Worm (Caenorhabditis elegans) whole organism, L4 larva: ENCODE data around the gene ifa-3.

Experiments used
- F10B5.3 ChIP-seq: sonication (generic microtip); optimal IDR thresholded peaks from 2 replicates; lab custom pipeline; 2016; ENCODE audit warnings: mild to moderate bottlenecking, missing genetic modification characterization, missing compliant biosample characterization
- F26F4.8 ChIP-seq: fragments of 200-800 bp; sonication (Bioruptor generic); conservative IDR thresholded peaks from 2 replicates; pipeline ENCODE4 v1.3.6; 2022; ENCODE audit warnings: missing genetic modification characterization, missing compliant biosample characterization
- F37D6.2 ChIP-seq: sonication (generic microtip); optimal IDR thresholded peaks from 2 replicates; lab custom pipeline; 2016; ENCODE audit warnings: mild to moderate bottlenecking, missing genetic modification characterization, missing compliant biosample characterization
- T26A8.4 ChIP-seq: fragments of 200-800 bp; sonication (Bioruptor generic); IDR thresholded peaks from 2 replicates; pipeline ENCODE4 v1.3.6; 2022; ENCODE audit warnings: missing genetic modification characterization, missing compliant biosample characterization
- Y105C5A.15 ChIP-seq: fragments of 200-800 bp; sonication (Bioruptor generic); IDR thresholded peaks from 2 replicates; pipeline ENCODE4 v1.3.6; 2022; ENCODE audit warnings: missing genetic modification characterization, missing compliant biosample characterization
- ZK337.2 ChIP-seq: fragments of 200-800 bp; sonication (Bioruptor generic); IDR thresholded peaks from 2 replicates; pipeline ENCODE4 v1.3.6; 2022; ENCODE audit warnings: missing genetic modification reagents, missing genetic modification characterization, missing compliant biosample characterization
- attf-4 ChIP-seq: sonication (generic microtip); optimal IDR thresholded peaks from 3 replicates; lab custom pipeline; 2017; ENCODE audit warnings: missing biosample characterization, missing genetic modification characterization
- ceh-20 ChIP-seq: fragments of 200-800 bp; sonication (Bioruptor generic); IDR thresholded peaks from 2 replicates; pipeline ENCODE4 v1.3.6; 2022; ENCODE audit warnings: missing genetic modification reagents, missing genetic modification characterization, missing compliant biosample characterization
- ceh-28 ChIP-seq: fragments of 150-350 bp; optimal IDR thresholded peaks from 2 replicates; lab custom pipeline; 2014; ENCODE audit warnings: missing biosample characterization, missing genetic modification reagents, missing genetic modification characterization
- ceh-44 ChIP-seq: fragments of 200-800 bp; sonication (Bioruptor generic); IDR thresholded peaks from 2 replicates; pipeline ENCODE4 v1.3.6; 2022; ENCODE audit warnings: missing genetic modification reagents, missing genetic modification characterization, missing compliant biosample characterization
- ceh-62 ChIP-seq: sonication (generic microtip); optimal IDR thresholded peaks from 2 replicates; lab custom pipeline; 2017; ENCODE audit warnings: missing biosample characterization, missing genetic modification characterization
- cey-2 ChIP-seq: sonication (generic microtip); optimal IDR thresholded peaks from 3 replicates; lab custom pipeline; 2017; ENCODE audit warnings: missing genetic modification characterization, mild to moderate bottlenecking, missing compliant biosample characterization, antibody characterized with exemption, borderline replicate concordance; ENCODE audit not compliant: insufficient read depth
- ctbp-1 ChIP-seq: fragments of 200-800 bp; sonication (Bioruptor generic); IDR thresholded peaks from 2 replicates; pipeline ENCODE4 v1.3.6; 2022; ENCODE audit warnings: missing genetic modification reagents, missing genetic modification characterization, missing compliant biosample characterization
- daf-12 ChIP-seq: fragments of 150-350 bp; optimal IDR thresholded peaks from 2 replicates; lab custom pipeline; 2014; ENCODE audit warnings: missing biosample characterization, missing genetic modification reagents, missing genetic modification characterization
- daf-8 ChIP-seq: fragments of 200-800 bp; sonication (Bioruptor generic); IDR thresholded peaks from 2 replicates; pipeline ENCODE4 v1.3.6; 2022; ENCODE audit warnings: missing genetic modification characterization, missing compliant biosample characterization
- dmd-8 ChIP-seq: fragments of 200-800 bp; sonication (Bioruptor generic); IDR thresholded peaks from 2 replicates; pipeline ENCODE4 v1.3.6; 2022; ENCODE audit warnings: missing genetic modification characterization, missing compliant biosample characterization
- dmd-9 ChIP-seq: fragments of 200-800 bp; sonication (Bioruptor generic); IDR thresholded peaks from 2 replicates; pipeline ENCODE4 v1.3.6; 2022; ENCODE audit warnings: missing genetic modification reagents, missing genetic modification characterization, missing compliant biosample characterization
- dpl-1 ChIP-seq: fragments of 150-350 bp; optimal IDR thresholded peaks from 2 replicates; lab custom pipeline; 2014; ENCODE audit warnings: missing biosample characterization, missing genetic modification reagents, missing genetic modification characterization
- dve-1 ChIP-seq: sonication (generic microtip); optimal IDR thresholded peaks from 2 replicates; lab custom pipeline; 2017; ENCODE audit warnings: antibody characterized with exemption, mild to moderate bottlenecking, missing genetic modification characterization, missing compliant biosample characterization; ENCODE audit not compliant: insufficient read depth
- egl-27 ChIP-seq: sonication (generic microtip); optimal IDR thresholded peaks from 3 replicates; lab custom pipeline; 2017; ENCODE audit warnings: missing biosample characterization, missing genetic modification reagents, missing genetic modification characterization
- egl-43 ChIP-seq: fragments of 200-800 bp; sonication (Bioruptor generic); IDR thresholded peaks from 2 replicates; pipeline ENCODE4 v1.3.6; 2022; ENCODE audit warnings: missing genetic modification reagents, missing genetic modification characterization, missing compliant biosample characterization
- fkh-10 ChIP-seq: fragments of 150-350 bp; optimal IDR thresholded peaks from 2 replicates; lab custom pipeline; 2014; ENCODE audit warnings: missing biosample characterization, missing genetic modification reagents, missing genetic modification characterization
- hlh-30 ChIP-seq: sonication (generic microtip); optimal IDR thresholded peaks from 2 replicates; lab custom pipeline; 2017; ENCODE audit warnings: antibody characterized with exemption, mild to moderate bottlenecking, missing genetic modification characterization, missing compliant biosample characterization; ENCODE audit not compliant: insufficient read depth
- hmg-1.1 ChIP-seq: fragments of 200-800 bp; sonication (Bioruptor generic); IDR thresholded peaks from 2 replicates; pipeline ENCODE4 v1.3.6; 2022; ENCODE audit warnings: missing genetic modification reagents, missing genetic modification characterization, missing compliant biosample characterization
- jun-1 ChIP-seq: fragments of 150-350 bp; optimal IDR thresholded peaks from 2 replicates; lab custom pipeline; 2014; ENCODE audit warnings: missing biosample characterization, missing genetic modification reagents, missing genetic modification characterization
- lin-15B ChIP-seq: fragments of 150-350 bp; sonication (generic microtip); optimal IDR thresholded peaks from 3 replicates; lab custom pipeline; 2014; ENCODE audit warnings: missing biosample characterization, missing genetic modification characterization
- lin-29 ChIP-seq: fragments of 200-800 bp; sonication (Bioruptor generic); IDR thresholded peaks from 2 replicates; pipeline ENCODE4 v1.3.6; 2022; ENCODE audit warnings: missing genetic modification reagents, missing genetic modification characterization, missing compliant biosample characterization
- lin-38 ChIP-seq: fragments of 200-800 bp; sonication (Bioruptor generic); IDR thresholded peaks from 2 replicates; pipeline ENCODE4 v1.3.6; 2022; ENCODE audit warnings: missing genetic modification reagents, missing genetic modification characterization, missing compliant biosample characterization
- lsy-2 ChIP-seq, 2 experiments: fragments of 150-350 bp in 1 of 2; sonication (generic microtip) in 1 of 2; optimal IDR thresholded peaks; 2 replicates each; lab custom pipeline; 2014 to 2017; ENCODE audit warnings: missing biosample characterization in 2 of 2, missing genetic modification characterization in 2 of 2
- mes-2 ChIP-seq: sonication (generic microtip); optimal IDR thresholded peaks from 2 replicates; lab custom pipeline; 2016; ENCODE audit warnings: missing genotype, mild to moderate bottlenecking, missing genetic modification characterization, missing compliant biosample characterization; ENCODE audit not compliant: poor library complexity, severe bottlenecking
- mxl-2 ChIP-seq: fragments of 200-800 bp; sonication (Bioruptor generic); conservative IDR thresholded peaks from 2 replicates; pipeline ENCODE4 v1.3.6; 2022; ENCODE audit warnings: missing genetic modification reagents, missing genetic modification characterization, missing compliant biosample characterization
- nhr-102 ChIP-seq: sonication (generic microtip); optimal IDR thresholded peaks from 2 replicates; lab custom pipeline; 2016; ENCODE audit warnings: mild to moderate bottlenecking, missing genetic modification characterization, moderate library complexity, missing compliant biosample characterization
- nhr-11 ChIP-seq: fragments of 150-350 bp; optimal IDR thresholded peaks from 2 replicates; lab custom pipeline; 2014; ENCODE audit warnings: missing biosample characterization, missing genetic modification characterization
- nhr-25 ChIP-seq: sonication (generic microtip); optimal IDR thresholded peaks from 2 replicates; lab custom pipeline; 2017; ENCODE audit warnings: missing genetic modification characterization, mild to moderate bottlenecking, missing compliant biosample characterization, antibody characterized with exemption, moderate library complexity, borderline replicate concordance; ENCODE audit not compliant: insufficient read depth
- nhr-76 ChIP-seq: fragments of 150-350 bp; optimal IDR thresholded peaks from 2 replicates; lab custom pipeline; 2014; ENCODE audit warnings: missing biosample characterization, missing genetic modification characterization
- php-3 ChIP-seq: fragments of 200-800 bp; sonication (Bioruptor generic); IDR thresholded peaks from 2 replicates; pipeline ENCODE4 v1.3.6; 2022; ENCODE audit warnings: missing genetic modification reagents, missing genetic modification characterization, missing compliant biosample characterization
- set-16 ChIP-seq: fragments of 200-800 bp; sonication (Bioruptor generic); IDR thresholded peaks from 2 replicates; pipeline ENCODE4 v1.3.6; 2022; ENCODE audit warnings: missing genetic modification reagents, missing genetic modification characterization, missing compliant biosample characterization
- unc-130 ChIP-seq: sonication (generic microtip); optimal IDR thresholded peaks from 2 replicates; lab custom pipeline; 2016; ENCODE audit warnings: missing genetic modification reagents, missing genetic modification characterization, missing compliant biosample characterization
- vab-7 ChIP-seq: fragments of 200-800 bp; sonication (Bioruptor generic); IDR thresholded peaks from 2 replicates; pipeline ENCODE4 v1.3.6; 2022; ENCODE audit warnings: missing genetic modification reagents, missing genetic modification characterization, missing compliant biosample characterization
- zag-1 ChIP-seq: fragments of 150-350 bp; optimal IDR thresholded peaks from 2 replicates; lab custom pipeline; 2014; ENCODE audit warnings: missing biosample characterization, missing genetic modification characterization
- ztf-7 ChIP-seq: fragments of 150-350 bp; optimal IDR thresholded peaks from 2 replicates; lab custom pipeline; 2014; ENCODE audit warnings: missing biosample characterization, missing genetic modification characterization

The ifa-3 gene

ce11 chrX:16269969-16270368, at the start of gene ifa-3:
ifa-3 (minus strand) TSS chrX:16270069.
- TF ChIP-seq F26F4.8 (GFP tag; lab: Robert Waterston, UW): no peak
- TF ChIP-seq mxl-2 (GFP tag; lab: Robert Waterston, UW): no peak
- no peak for TF ChIP-seq nhr-11 (tag; lab: Kevin White, UChicago)
- TF ChIP-seq nhr-25 (tag; lab: Kevin White, UChicago): no peak
- no peak for TF ChIP-seq lsy-2 (tag; optimal IDR thresholded peaks at IDR 0.05; lab: Kevin White, UChicago)
- no peak for TF ChIP-seq daf-12
- TF ChIP-seq jun-1 (tag; lab: Kevin White, UChicago): no peak
- no peak for TF ChIP-seq egl-27 (tag; lab: Kevin White, UChicago)
- no peak for TF ChIP-seq dmd-9 (GFP tag; lab: Robert Waterston, UW)
- TF ChIP-seq zag-1 (tag; lab: Kevin White, UChicago): no peak
- TF ChIP-seq ceh-28 (tag; lab: Kevin White, UChicago): no peak

- TF ChIP-seq set-16 (peak; percentile 85), egl-43 (GFP tag; lab: Robert Waterston, UW) (peak; percentile 64; the same call in 1 of the 2 replicates), nhr-102 (tag; lab: Kevin White, UChicago) (no peak), ZK337.2 (no peak), ceh-28 (tag; lab: Kevin White, UChicago) (no peak), ceh-20 (GFP tag; lab: Robert Waterston, UW) (no peak), ctbp-1 (GFP tag; lab: Robert Waterston, UW) (no peak), F10B5.3 (tag; lab: Kevin White, UChicago) (no peak), hmg-1.1 (GFP tag; lab: Robert Waterston, UW) (no peak)
These were observed 48.4 kb upstream of the ifa-3 start for ce11 chrX:16318248-16318647.

- no peak for TF ChIP-seq ctbp-1 (GFP tag; lab: Robert Waterston, UW)
- TF ChIP-seq daf-8 (GFP tag; lab: Robert Waterston, UW): no peak
- TF ChIP-seq nhr-76: no peak
- TF ChIP-seq Y105C5A.15 (GFP tag; lab: Robert Waterston, UW): no peak
- TF ChIP-seq egl-27 (tag; lab: Kevin White, UChicago): no peak
- TF ChIP-seq, all 104 proteins: peak for 0
These were observed 47.8 kb upstream of the ifa-3 start, which contains the start of gene T01B4.3 for ce11 chrX:16317629-16318028. T01B4.3 (minus strand) TSS chrX:16317729.

ce11 chrX:16309705-16310104, 39.8 kb upstream of the ifa-3 start:
- 0 out of 2 replicates have a peak, but pooled peaks have one; percentile 47 for TF ChIP-seq egl-43 (GFP tag; lab: Robert Waterston, UW)
- no peak for TF ChIP-seq mes-2 (tag; lab: Kevin White, UChicago)
- TF ChIP-seq unc-130: no peak
- peak; percentile 93 for TF ChIP-seq set-16

ce11 chrX:16306164-16306563, 36.3 kb upstream of the ifa-3 start, which contains the start of gene twk-22:
twk-22 (plus strand) TSS chrX:16306464.
- no peak for TF ChIP-seq F37D6.2 (tag; lab: Kevin White, UChicago)

- TF ChIP-seq vab-7 (peak; percentile 70; the same call in 1 of the 2 replicates), attf-4 (tag; lab: Kevin White, UChicago) (no peak), ceh-44 (GFP tag; lab: Robert Waterston, UW) (peak; percentile 34; the same call in 1 of the 2 replicates), dve-1 (tag; lab: Kevin White, UChicago) (peak; percentile 65), ceh-62 (no peak), ceh-20 (GFP tag; lab: Robert Waterston, UW) (0 out of 2 replicates have a peak, but pooled peaks have one; percentile 25), fkh-10 (GFP tag; lab: Kevin White, UChicago) (no peak), T26A8.4 (peak; percentile 60), lin-15B (tag; lab: Kevin White, UChicago) (no peak), lin-29 (no peak), php-3 (GFP tag; lab: Robert Waterston, UW) (peak; percentile 36; the same call in 1 of the 2 replicates), dmd-8 (GFP tag; lab: Robert Waterston, UW) (peak; percentile 82), cey-2 (no peak), hlh-30 (tag; lab: Kevin White, UChicago) (peak; percentile 60), lin-38 (GFP tag; lab: Robert Waterston, UW) (peak; percentile 74), ztf-7 (tag; lab: Kevin White, UChicago) (peak; percentile 44), dpl-1 (GFP tag; lab: Kevin White, UChicago) (peak; percentile 5)
These were observed 30.6 kb upstream of the ifa-3 start for ce11 chrX:16300422-16300821.
